ENCODE assay signal across 4 worm cellular contexts in genomic region chrIII:13530838-13531237, ce11.
A peak's percentile ranks its signal among the peaks of the same experiment; 100 is the strongest.
TF ChIP-seq lines count a peak whose summit lies in the region.

No protein-coding gene starts in this region.

TF ChIP-seq in whole organism, L3 larva, 47 proteins besides CTCF, POLR2A, EP300 and RAD21:
- TF ChIP-seq nhr-23 (tag; optimal IDR thresholded peaks at IDR 0.05; lab: Kevin White, UChicago) (no peak), pha-4 (tag; optimal IDR thresholded peaks at IDR 0.05; lab: Kevin White, UChicago) (peak; percentile 67)

TF ChIP-seq in whole organism, L4 larva, 104 proteins besides CTCF, POLR2A, EP300 and RAD21:
- TF ChIP-seq dve-1 (tag; optimal IDR thresholded peaks at IDR 0.05; lab: Kevin White, UChicago; ENCODE audit: insufficient read depth) (peak; percentile 3), F44E2.7 (GFP tag; IDR thresholded peaks at IDR 0.05; lab: Robert Waterston, UW) (no peak), daf-16 (GFP tag; optimal IDR thresholded peaks at IDR 0.05; lab: Kevin White, UChicago) (no peak), daf-16 (tag; optimal IDR thresholded peaks at IDR 0.05; lab: Kevin White, UChicago) (peak; percentile 37), aha-1 (tag; lab: Kevin White, UChicago) (peak; percentile 68)

TF ChIP-seq in whole organism, mixed stage, embryonic, 35 proteins besides CTCF, POLR2A, EP300 and RAD21:
- TF ChIP-seq ceh-43 (GFP tag; optimal IDR thresholded peaks at IDR 0.05; lab: Kevin White, UChicago) (no peak), drap-1 (GFP tag; optimal IDR thresholded peaks at IDR 0.05; lab: Kevin White, UChicago) (no peak), mab-5 (tag; optimal IDR thresholded peaks at IDR 0.05; lab: Kevin White, UChicago) (no peak), mep-1 (tag; optimal IDR thresholded peaks at IDR 0.05; lab: Kevin White, UChicago) (no peak), mls-2 (tag; optimal IDR thresholded peaks at IDR 0.05; lab: Kevin White, UChicago) (no peak), pha-4 (tag; optimal IDR thresholded peaks at IDR 0.05; lab: Kevin White, UChicago) (peak; percentile 91), snpc-4 (tag; optimal IDR thresholded peaks at IDR 0.05; lab: Kevin White, UChicago) (no peak)

TF ChIP-seq in whole organism, young adult, 124 proteins besides CTCF, POLR2A, EP300 and RAD21:
- no peak for TF ChIP-seq F22D6.2 (tag; optimal IDR thresholded peaks at IDR 0.05; lab: Kevin White, UChicago)
- peak; percentile 51; the same call in 1 of the 2 replicates for TF ChIP-seq hmg-1.2 (GFP tag; IDR thresholded peaks at IDR 0.05; lab: Robert Waterston, UW)
- no peak for TF ChIP-seq unc-130 (GFP tag; optimal IDR thresholded peaks at IDR 0.05; lab: Kevin White, UChicago)
- no peak for TF ChIP-seq attf-3 (GFP tag; conservative IDR thresholded peaks at IDR 0.05; lab: Robert Waterston, UW)
